Fruit fly (Drosophila melanogaster) S2 (cell line): ENCODE measurements around the gene Pex5.

Experiments used
- CG8478 ChIP-seq: fragments of >200 bp; optimal IDR thresholded peaks from 2 replicates; lab custom pipeline; 2018
- CTCF ChIP-seq, 2 experiments: fragments of >200 bp; optimal IDR thresholded peaks; 2 replicates each; lab custom pipeline; 2018

dm6 chrX:1823883-1824609 lies 44.8 kb downstream of the Pex5 start:
- TF ChIP-seq CG8478 (lab: Kevin White, UChicago) (no peak), CTCF (optimal IDR thresholded peaks at IDR 0.05; lab: Kevin White, UChicago) (no peak)
